Worm (Caenorhabditis elegans): ENCODE data around the gene sssh-1.
A peak's percentile ranks its signal among the peaks of the same experiment; 100 is the strongest.

sssh-1 gene

DNA sequence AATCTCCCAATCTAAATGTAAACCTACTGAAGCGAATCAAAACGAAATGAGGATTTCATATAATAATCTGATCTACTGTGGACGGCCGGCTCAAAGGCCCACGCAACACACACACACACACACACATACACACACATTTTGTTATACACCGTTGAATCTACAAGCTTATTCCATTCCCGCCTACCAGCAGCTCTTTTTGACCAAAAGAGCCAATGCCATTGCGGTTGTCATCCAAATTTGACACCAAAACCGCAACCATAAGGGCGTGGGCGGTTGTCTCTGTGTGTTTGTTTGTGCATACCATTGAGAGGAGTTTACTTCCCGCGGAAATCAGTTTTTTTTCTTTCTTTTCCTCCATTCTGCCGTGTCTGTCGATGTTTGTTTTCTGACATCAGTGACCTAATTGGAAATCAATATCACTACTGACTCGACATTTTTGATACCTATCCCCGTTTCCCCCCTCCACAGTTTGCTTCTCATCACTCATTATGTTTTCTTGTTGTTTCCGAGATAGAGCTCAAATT, 32.9 kb upstream of the sssh-1 start:
- TF ChIP-seq ceh-45 (GFP tag; IDR thresholded peaks at IDR 0.05), result no peak
- TF ChIP-seq ceh-22 (tag; optimal IDR thresholded peaks at IDR 0.05), result no peak
- no peak for TF ChIP-seq gmeb-2 (tag; optimal IDR thresholded peaks at IDR 0.05)
- TF ChIP-seq ceh-34 (tag; optimal IDR thresholded peaks at IDR 0.05), result no peak
- TF ChIP-seq rnt-1 (tag; optimal IDR thresholded peaks at IDR 0.05), result no peak
- no peak for TF ChIP-seq pqm-1 (tag; optimal IDR thresholded peaks at IDR 0.05)
- no peak for TF ChIP-seq hlh-30 (tag; optimal IDR thresholded peaks at IDR 0.05; ENCODE audit: insufficient read depth)

DNA sequence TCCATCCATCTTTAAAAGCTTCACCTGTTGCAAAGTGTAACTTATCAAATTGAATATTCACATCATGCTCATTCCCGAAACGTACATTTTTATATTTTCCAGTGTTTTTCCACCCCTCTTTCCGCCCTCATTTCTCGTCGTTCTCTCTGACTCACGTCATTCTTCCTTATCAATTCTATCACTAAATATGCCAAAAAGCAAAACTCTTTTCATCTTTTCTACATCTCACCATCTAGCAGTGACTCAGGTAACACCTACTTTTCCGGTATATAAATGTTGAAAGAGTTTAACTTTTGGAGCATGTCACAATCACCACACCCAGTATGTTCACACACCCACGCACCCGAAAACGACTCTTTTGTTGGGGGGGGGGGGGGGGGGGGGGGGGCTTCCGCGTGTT, 31.3 kb upstream of the sssh-1 start:
- TF ChIP-seq unc-42 (tag; optimal IDR thresholded peaks at IDR 0.05), result no peak
- no peak for TF ChIP-seq hlh-6 (tag; optimal IDR thresholded peaks at IDR 0.05)

DNA sequence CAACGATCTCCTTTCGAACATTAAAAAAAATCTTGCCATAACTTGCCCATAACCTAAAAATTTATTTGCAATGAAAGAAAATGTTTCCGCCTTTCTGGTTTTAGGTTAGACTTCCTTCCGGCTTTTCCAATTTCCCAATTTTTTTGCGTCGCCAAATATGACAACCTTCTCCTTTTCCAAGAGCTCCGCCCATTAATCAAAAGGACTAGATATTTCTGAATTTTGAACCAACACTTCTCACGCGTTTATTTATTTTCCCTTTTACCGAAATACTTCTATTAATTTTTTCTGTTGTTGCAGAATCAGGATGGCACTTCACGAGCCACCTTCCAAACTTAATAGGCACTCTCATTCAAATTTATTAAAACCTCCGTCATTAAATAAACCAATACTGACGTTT, 30.1 kb upstream of the sssh-1 start, which contains the start of gene egrh-1:
Gene egrh-1, plus strand, starts transcription at position 301 of the 400 bp plus-strand sequence.
- TF ChIP-seq ceh-14 (tag; optimal IDR thresholded peaks at IDR 0.05) (no peak), hlh-13 (GFP tag; optimal IDR thresholded peaks at IDR 0.05) (no peak), fax-1 (tag; optimal IDR thresholded peaks at IDR 0.05) (no peak)

DNA sequence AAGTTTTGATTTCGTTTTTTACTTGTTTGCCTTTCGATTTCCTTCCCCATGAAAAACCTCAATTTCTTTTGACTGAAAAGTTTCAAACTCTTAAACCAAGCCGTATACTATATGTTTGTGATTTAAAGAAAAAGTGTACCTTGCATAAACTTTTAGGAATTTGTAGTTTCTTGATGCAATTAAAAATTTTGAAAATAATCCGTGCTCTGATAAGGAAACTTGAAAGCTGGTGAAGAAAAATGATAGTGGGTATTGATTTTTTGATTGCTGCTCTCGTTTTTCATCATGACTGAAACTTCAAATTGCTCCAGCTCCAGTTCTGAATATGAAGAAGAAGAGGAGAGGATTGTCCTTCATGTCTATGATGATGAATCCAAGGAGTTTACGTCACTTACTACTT, 26.7 kb upstream of the sssh-1 start, which contains the start of gene acd-3:
Gene acd-3, plus strand, starts transcription at position 222 of the 400 bp plus-strand sequence.
- TF ChIP-seq ceh-34 (tag; optimal IDR thresholded peaks at IDR 0.05) (no peak), dmd-4 (tag; optimal IDR thresholded peaks at IDR 0.05; ENCODE audit: borderline replicate concordance) (no peak), ceh-19 (GFP tag; optimal IDR thresholded peaks at IDR 0.05) (no peak), F13H6.1 (tag; optimal IDR thresholded peaks at IDR 0.05) (no peak), hlh-30 (tag; optimal IDR thresholded peaks at IDR 0.05; ENCODE audit: insufficient read depth) (no peak), ceh-9 (tag; optimal IDR thresholded peaks at IDR 0.05) (no peak), ceh-45 (GFP tag; IDR thresholded peaks at IDR 0.05) (no peak), pqm-1 (tag; optimal IDR thresholded peaks at IDR 0.05) (no peak), hlh-8 (tag; optimal IDR thresholded peaks at IDR 0.05) (no peak), ceh-30 (tag; optimal IDR thresholded peaks at IDR 0.05) (no peak), ceh-48 (tag; optimal IDR thresholded peaks at IDR 0.05) (no peak)

DNA sequence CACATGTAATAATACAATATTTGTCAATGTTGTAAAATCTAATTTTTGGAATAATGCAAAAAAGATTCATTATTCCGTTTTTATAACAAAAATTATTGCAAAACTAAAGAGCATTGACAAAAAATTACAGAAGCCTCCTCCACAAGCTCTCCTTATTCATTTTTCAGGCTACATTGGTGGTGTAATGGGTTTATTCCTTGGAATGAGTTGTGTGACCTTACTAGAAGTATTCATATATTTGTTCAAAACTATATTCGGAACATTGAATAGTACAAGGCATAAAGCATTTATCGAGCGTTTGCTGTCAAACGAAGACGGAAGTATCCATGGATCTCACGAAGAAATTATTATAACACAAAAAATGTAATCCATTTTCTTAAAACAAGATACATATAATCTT, 23.9 kb upstream of the sssh-1 start:
- no peak for TF ChIP-seq ceh-2 (tag; optimal IDR thresholded peaks at IDR 0.05)
- TF ChIP-seq nfya-1 (tag; optimal IDR thresholded peaks at IDR 0.05), result no peak
- TF ChIP-seq elt-4 (tag; optimal IDR thresholded peaks at IDR 0.05), result no peak
- no peak for TF ChIP-seq ztf-16 (tag; optimal IDR thresholded peaks at IDR 0.05)
- no peak for TF ChIP-seq unc-55 (GFP tag; optimal IDR thresholded peaks at IDR 0.05)
- no peak for TF ChIP-seq ceh-24 (tag; optimal IDR thresholded peaks at IDR 0.05)
- TF ChIP-seq sox-4 (tag; optimal IDR thresholded peaks at IDR 0.05), result no peak
- TF ChIP-seq K09A11.1 (tag; optimal IDR thresholded peaks at IDR 0.05; ENCODE audit: insufficient read depth), result no peak
- no peak for TF ChIP-seq odd-2 (tag; optimal IDR thresholded peaks at IDR 0.05)
- no peak for TF ChIP-seq ceh-31 (tag; optimal IDR thresholded peaks at IDR 0.05)
- TF ChIP-seq npax-4 (tag; optimal IDR thresholded peaks at IDR 0.05), result no peak
- no peak for TF ChIP-seq hlh-8 (tag; optimal IDR thresholded peaks at IDR 0.05)
- no peak for TF ChIP-seq zip-5 (tag; optimal IDR thresholded peaks at IDR 0.05)
- TF ChIP-seq ama-1 (optimal IDR thresholded peaks at IDR 0.05), result no peak
- no peak for TF ChIP-seq nhr-232 (tag; optimal IDR thresholded peaks at IDR 0.05)
- no peak for TF ChIP-seq fax-1 (tag; optimal IDR thresholded peaks at IDR 0.05)

DNA sequence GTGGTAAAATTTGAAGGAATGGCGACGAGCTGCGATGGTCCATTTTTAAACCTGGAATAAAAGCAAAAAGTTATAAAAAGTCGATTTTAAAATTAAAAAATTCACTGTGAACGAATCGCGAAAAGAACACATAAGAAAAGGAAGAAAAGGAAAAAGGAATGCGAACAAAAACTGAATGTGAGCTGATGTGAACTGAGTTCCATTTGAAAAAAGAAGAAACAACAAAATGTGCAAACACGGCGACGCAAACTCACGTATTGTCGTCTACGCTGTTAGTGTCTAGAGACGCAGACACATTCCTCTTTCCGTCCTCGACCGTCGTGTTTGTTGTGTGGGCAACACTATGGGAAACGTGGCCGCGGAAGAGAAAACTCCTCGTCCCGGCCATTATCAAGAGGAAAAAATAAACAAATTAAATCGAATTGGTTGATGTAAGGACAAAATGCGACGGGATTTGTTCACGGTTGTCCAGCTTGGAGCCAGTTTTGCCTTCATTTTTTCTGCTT, 22.0 kb upstream of the sssh-1 start, which contains the start of the genes C27C12.1 and C27C12.4:
Gene C27C12.1, minus strand, starts transcription at position 51 of the 506 bp plus-strand sequence.
Gene C27C12.4, plus strand, starts transcription at position 375 of the 506 bp plus-strand sequence.
- TF ChIP-seq hlh-6 (tag; optimal IDR thresholded peaks at IDR 0.05), result peak; percentile 47
- no peak for TF ChIP-seq che-1 (tag; optimal IDR thresholded peaks at IDR 0.05)
- TF ChIP-seq sox-4 (tag; optimal IDR thresholded peaks at IDR 0.05), result no peak
- peak; percentile 59 for TF ChIP-seq hlh-30 (tag; optimal IDR thresholded peaks at IDR 0.05; ENCODE audit: insufficient read depth)
- no peak for TF ChIP-seq pqm-1 (tag; optimal IDR thresholded peaks at IDR 0.05)
- peak; percentile 62 for TF ChIP-seq pax-1 (tag; optimal IDR thresholded peaks at IDR 0.05)
- no peak for TF ChIP-seq pha-4 (tag; optimal IDR thresholded peaks at IDR 0.05)
- TF ChIP-seq pag-3 (tag; optimal IDR thresholded peaks at IDR 0.05; ENCODE audit: borderline replicate concordance), result no peak
- no peak for TF ChIP-seq madf-2 (tag; optimal IDR thresholded peaks at IDR 0.05)
- TF ChIP-seq hlh-8 (tag; optimal IDR thresholded peaks at IDR 0.05), result peak; percentile 40
- TF ChIP-seq zip-5 (tag; optimal IDR thresholded peaks at IDR 0.05), result peak; percentile 39
- TF ChIP-seq sdc-2 (tag; optimal IDR thresholded peaks at IDR 0.05), result peak; percentile 76
- peak; percentile 55 for TF ChIP-seq F13H6.1 (tag; optimal IDR thresholded peaks at IDR 0.05)
- no peak for TF ChIP-seq ceh-6 (GFP tag; optimal IDR thresholded peaks at IDR 0.05)
- TF ChIP-seq ceh-18 (tag; optimal IDR thresholded peaks at IDR 0.05), result peak; percentile 50
- TF ChIP-seq ceh-14 (tag; optimal IDR thresholded peaks at IDR 0.05), result peak; percentile 42
- TF ChIP-seq tbx-7 (tag; optimal IDR thresholded peaks at IDR 0.05), result peak; percentile 15
- peak; percentile 85 for TF ChIP-seq ceh-2 (tag; optimal IDR thresholded peaks at IDR 0.05)
- TF ChIP-seq ceh-19 (GFP tag; optimal IDR thresholded peaks at IDR 0.05), result no peak
- no peak for TF ChIP-seq ztf-16 (tag; optimal IDR thresholded peaks at IDR 0.05)

Data from whole organism, late embryonic.